Worm (Caenorhabditis elegans) whole organism, early embryonic: ENCODE results near the gene twk-42.

Experiments used
- hmbx-1 ChIP-seq: sonication (generic microtip); optimal IDR thresholded peaks from 2 replicates; lab custom pipeline; 2016; ENCODE audit warnings: mild to moderate bottlenecking, missing genetic modification characterization, missing compliant biosample characterization
- hnd-1 ChIP-seq: sonication (generic microtip); optimal IDR thresholded peaks from 2 replicates; lab custom pipeline; 2016; ENCODE audit warnings: missing genetic modification characterization, missing compliant biosample characterization

- TF ChIP-seq hmbx-1 (tag; lab: Kevin White, UChicago) = no peak
- TF ChIP-seq hnd-1 = no peak
Observed at ce11 chrV:17754999-17755398, 22.6 kb upstream of the twk-42 start.
